Worm (Caenorhabditis elegans) whole organism, mixed stage, embryonic: ENCODE data around the gene F46B3.15.

Experiments used
- bed-3 ChIP-seq: fragments of 200-800 bp; sonication (Bioruptor generic); optimal IDR thresholded peaks from 3 replicates; lab custom pipeline; 2018; ENCODE audit warnings: mild to moderate bottlenecking, missing genetic modification characterization, moderate library complexity, missing compliant biosample characterization
- ceh-39 ChIP-seq: fragments of 150-350 bp; optimal IDR thresholded peaks from 2 replicates; lab custom pipeline; 2014; ENCODE audit warnings: missing biosample characterization, missing genetic modification characterization
- ceh-43 ChIP-seq: fragments of 200-800 bp; sonication (Bioruptor generic); optimal IDR thresholded peaks from 2 replicates; lab custom pipeline; 2018; ENCODE audit warnings: mild to moderate bottlenecking, missing genetic modification characterization, moderate library complexity, missing compliant biosample characterization
- ceh-83 ChIP-seq: fragments of 200-800 bp; sonication (Bioruptor generic); optimal IDR thresholded peaks from 2 replicates; lab custom pipeline; 2018; ENCODE audit warnings: mild to moderate bottlenecking, missing genetic modification characterization, missing compliant biosample characterization
- ces-1 ChIP-seq: fragments of 150-350 bp; optimal IDR thresholded peaks from 2 replicates; lab custom pipeline; 2014; ENCODE audit warnings: missing biosample characterization, missing genetic modification reagents, missing genetic modification characterization
- cnd-1 ChIP-seq: fragments of 200-800 bp; sonication (Bioruptor generic); optimal IDR thresholded peaks from 2 replicates; lab custom pipeline; 2018; ENCODE audit warnings: mild to moderate bottlenecking, missing genetic modification characterization, missing compliant biosample characterization
- drap-1 ChIP-seq: fragments of 200-800 bp; sonication (Bioruptor generic); optimal IDR thresholded peaks from 3 replicates; lab custom pipeline; 2018; ENCODE audit warnings: mild to moderate bottlenecking, missing genetic modification characterization, missing compliant biosample characterization
- elt-1 ChIP-seq: sonication (generic microtip); optimal IDR thresholded peaks from 2 replicates; lab custom pipeline; 2017; ENCODE audit warnings: missing genetic modification characterization, mild to moderate bottlenecking, missing compliant biosample characterization, antibody characterized with exemption, moderate library complexity, borderline replicate concordance; ENCODE audit not compliant: insufficient read depth
- elt-3 ChIP-seq: fragments of 150-350 bp; optimal IDR thresholded peaks from 2 replicates; lab custom pipeline; 2014; ENCODE audit warnings: missing biosample characterization, missing genetic modification characterization
- flh-1 ChIP-seq: fragments of 200-800 bp; sonication (Bioruptor generic); optimal IDR thresholded peaks from 2 replicates; lab custom pipeline; 2018; ENCODE audit warnings: mild to moderate bottlenecking, missing genetic modification characterization, moderate library complexity, missing compliant biosample characterization
- hlh-1 ChIP-seq: fragments of 150-350 bp; optimal IDR thresholded peaks from 2 replicates; lab custom pipeline; 2014; ENCODE audit warnings: missing biosample characterization, missing genetic modification reagents, missing genetic modification characterization
- lin-13 ChIP-seq: fragments of 150-350 bp; optimal IDR thresholded peaks from 2 replicates; lab custom pipeline; 2014; ENCODE audit warnings: missing biosample characterization, missing genetic modification characterization
- lin-32 ChIP-seq: fragments of 200-800 bp; sonication (Bioruptor generic); optimal IDR thresholded peaks from 2 replicates; lab custom pipeline; 2018; ENCODE audit warnings: mild to moderate bottlenecking, missing genetic modification characterization, missing compliant biosample characterization
- lsy-2 ChIP-seq: fragments of 150-350 bp; optimal IDR thresholded peaks from 2 replicates; lab custom pipeline; 2014; ENCODE audit warnings: missing biosample characterization, missing genetic modification characterization
- mab-5 ChIP-seq: fragments of 150-350 bp; optimal IDR thresholded peaks from 2 replicates; lab custom pipeline; 2014; ENCODE audit warnings: missing biosample characterization, missing genetic modification characterization
- mep-1 ChIP-seq: fragments of 150-350 bp; optimal IDR thresholded peaks from 2 replicates; lab custom pipeline; 2017; ENCODE audit warnings: missing biosample characterization, missing genetic modification reagents, missing genetic modification characterization, inconsistent platforms
- nhr-2 ChIP-seq: fragments of 150-350 bp; optimal IDR thresholded peaks from 2 replicates; lab custom pipeline; 2014; ENCODE audit warnings: missing biosample characterization, missing genetic modification characterization
- nhr-237 ChIP-seq: fragments of 150-350 bp; optimal IDR thresholded peaks from 2 replicates; lab custom pipeline; 2014; ENCODE audit warnings: missing biosample characterization, missing genetic modification characterization
- nhr-28 ChIP-seq: fragments of 150-350 bp; optimal IDR thresholded peaks from 2 replicates; lab custom pipeline; 2014; ENCODE audit warnings: missing biosample characterization, missing genetic modification characterization
- nhr-76 ChIP-seq: sonication (generic microtip); optimal IDR thresholded peaks from 2 replicates; lab custom pipeline; 2017; ENCODE audit warnings: missing biosample characterization, missing genetic modification characterization
- pha-4 ChIP-seq: fragments of 150-350 bp; optimal IDR thresholded peaks from 2 replicates; lab custom pipeline; 2018; ENCODE audit warnings: missing biosample characterization, missing genetic modification reagents, missing genetic modification characterization
- sem-2 ChIP-seq: fragments of 200-800 bp; sonication (Bioruptor generic); optimal IDR thresholded peaks from 2 replicates; lab custom pipeline; 2018; ENCODE audit warnings: mild to moderate bottlenecking, missing genetic modification characterization, missing compliant biosample characterization
- snpc-4 ChIP-seq: fragments of 150-350 bp; optimal IDR thresholded peaks from 2 replicates; lab custom pipeline; 2014; ENCODE audit warnings: missing biosample characterization, missing genetic modification characterization
- sptf-1 ChIP-seq: sonication (generic microtip); optimal IDR thresholded peaks from 2 replicates; lab custom pipeline; 2017; ENCODE audit warnings: mild to moderate bottlenecking, missing genetic modification characterization, moderate library complexity, missing compliant biosample characterization
- tbx-8 ChIP-seq: fragments of 200-800 bp; sonication (Bioruptor generic); optimal IDR thresholded peaks from 2 replicates; lab custom pipeline; 2018; ENCODE audit warnings: mild to moderate bottlenecking, missing genetic modification characterization, moderate library complexity, missing compliant biosample characterization
- unc-120 ChIP-seq: sonication (generic microtip); optimal IDR thresholded peaks from 2 replicates; lab custom pipeline; 2017; ENCODE audit warnings: missing genetic modification characterization, missing compliant biosample characterization; ENCODE audit not compliant: poor library complexity, severe bottlenecking
- unc-39 ChIP-seq: fragments of 150-350 bp; optimal IDR thresholded peaks from 2 replicates; lab custom pipeline; 2014; ENCODE audit warnings: missing biosample characterization, missing genetic modification characterization
- unc-62 ChIP-seq: fragments of 150-350 bp; optimal IDR thresholded peaks from 2 replicates; lab custom pipeline; 2014; ENCODE audit warnings: missing biosample characterization, missing genetic modification reagents, missing genetic modification characterization
- zip-8 ChIP-seq: fragments of 150-350 bp; optimal IDR thresholded peaks from 2 replicates; lab custom pipeline; 2014; ENCODE audit warnings: missing biosample characterization, missing genetic modification characterization
- ztf-11 ChIP-seq: fragments of 150-350 bp; optimal IDR thresholded peaks from 2 replicates; lab custom pipeline; 2014; ENCODE audit warnings: missing biosample characterization, missing genetic modification characterization

F46B3.15 gene

DNA sequence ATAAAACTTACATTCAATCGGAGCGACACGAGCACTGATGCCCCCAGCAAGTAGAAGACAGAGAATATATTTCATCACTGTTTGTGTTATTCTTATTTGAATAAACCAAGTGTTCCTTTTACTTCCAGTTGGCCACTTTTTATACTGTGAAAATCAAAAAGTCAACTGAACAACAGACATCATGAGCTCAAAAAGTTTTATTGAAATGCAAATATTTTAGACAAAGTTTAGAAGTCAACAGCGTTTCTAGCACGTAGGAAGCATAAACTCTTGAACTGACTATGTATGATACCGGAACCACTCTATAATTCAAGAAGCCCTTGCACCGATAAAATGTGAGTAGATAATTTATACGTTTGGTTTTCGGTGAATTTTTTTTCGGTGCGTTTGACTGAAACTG lies 2.3 kb downstream of the F46B3.15 start, which contains the start of gene F46B3.14:
TSS of gene F46B3.14 (minus strand) at position 101 of the 400 bp plus-strand sequence.
- TF ChIP-seq unc-62 (no peak), bed-3 (GFP tag; lab: Kevin White, UChicago) (no peak), ceh-43 (GFP tag; lab: Kevin White, UChicago) (no peak), sem-2 (GFP tag; lab: Kevin White, UChicago) (no peak), cnd-1 (tag; lab: Kevin White, UChicago) (no peak), mep-1 (tag; lab: Kevin White, UChicago) (no peak), ceh-83 (GFP tag; lab: Kevin White, UChicago) (no peak), lin-32 (no peak), unc-39 (tag; lab: Kevin White, UChicago) (no peak), ceh-39 (no peak), snpc-4 (tag; lab: Kevin White, UChicago) (no peak), ces-1 (GFP tag; lab: Kevin White, UChicago) (no peak), flh-1 (no peak), drap-1 (no peak), lin-13 (no peak), nhr-76 (tag; lab: Kevin White, UChicago) (no peak), elt-3 (tag; lab: Kevin White, UChicago) (no peak), zip-8 (tag; lab: Kevin White, UChicago) (no peak)

DNA sequence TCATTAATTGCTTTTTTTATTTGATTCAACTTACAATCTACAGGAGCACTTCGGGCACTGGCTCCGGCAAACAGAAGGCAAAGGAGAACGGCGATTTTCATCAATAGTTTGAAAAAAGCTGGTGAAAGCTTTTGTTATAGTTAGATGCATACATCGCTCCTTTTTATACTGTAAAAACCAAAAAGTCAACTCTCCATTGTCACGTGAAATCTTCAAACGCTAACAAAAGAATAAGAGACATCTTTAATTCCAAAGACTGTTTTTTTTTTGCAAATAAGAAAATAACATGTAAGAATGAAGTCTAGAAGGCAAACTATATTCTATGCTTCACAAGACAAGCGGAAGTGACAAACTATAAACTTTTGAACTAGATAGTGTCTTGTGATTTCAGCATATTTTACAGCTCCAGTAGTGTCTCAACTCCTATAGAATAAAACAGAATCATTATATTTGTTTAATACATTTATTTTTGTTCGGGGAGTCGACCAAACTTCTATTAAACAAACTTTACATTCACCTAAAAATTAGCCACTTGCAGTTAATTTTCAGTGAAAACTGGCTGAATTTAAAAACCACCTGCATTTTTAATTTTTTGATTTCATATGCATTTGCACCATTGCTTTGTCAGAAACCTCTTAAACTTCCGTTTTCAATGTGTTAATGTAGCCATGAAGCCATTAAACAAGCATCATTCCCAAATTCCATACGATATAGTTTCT lies 7.3 kb downstream of the F46B3.15 start, which contains the start of the genes F46B3.9 and srz-18:
TSS of gene F46B3.9 (minus strand) at position 101 of the 719 bp plus-strand sequence.
TSS of gene srz-18 (plus strand) at position 669 of the 719 bp plus-strand sequence.
- TF ChIP-seq unc-120 (tag; lab: Kevin White, UChicago) (no peak), cnd-1 (tag; lab: Kevin White, UChicago) (no peak), nhr-28 (tag; lab: Kevin White, UChicago) (no peak), lsy-2 (tag; lab: Kevin White, UChicago) (no peak), ces-1 (GFP tag; lab: Kevin White, UChicago) (no peak)
- TF ChIP-seq, all 35 proteins: peak for 0

DNA sequence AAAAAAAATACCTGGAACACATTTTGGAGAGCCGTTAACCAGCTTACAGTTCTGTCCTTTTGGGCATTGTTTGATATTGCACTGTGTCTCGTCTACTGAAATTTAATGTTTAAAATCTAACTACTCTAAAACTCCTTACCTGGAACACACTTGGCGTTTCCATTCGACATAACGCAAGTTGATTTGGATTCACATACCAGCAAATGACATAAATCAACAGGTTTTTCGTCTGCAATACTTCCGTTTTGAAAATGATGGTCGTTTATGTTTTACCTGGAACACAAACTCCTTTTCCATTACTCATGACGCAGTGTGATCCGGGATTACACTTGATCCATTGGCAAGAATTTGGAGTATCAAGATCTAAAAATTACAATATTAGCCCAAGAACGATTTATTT lies 8.3 kb downstream of the F46B3.15 start:
- no peak for TF ChIP-seq nhr-76 (tag; lab: Kevin White, UChicago)
- TF ChIP-seq mep-1 (tag; lab: Kevin White, UChicago), result no peak
- no peak for TF ChIP-seq lin-32
- TF ChIP-seq ceh-43 (GFP tag; lab: Kevin White, UChicago), result no peak
- no peak for TF ChIP-seq hlh-1
- TF ChIP-seq pha-4 (tag; lab: Kevin White, UChicago), result no peak
- TF ChIP-seq unc-39 (tag; lab: Kevin White, UChicago), result no peak
- no peak for TF ChIP-seq bed-3 (GFP tag; lab: Kevin White, UChicago)
- TF ChIP-seq ces-1 (GFP tag; lab: Kevin White, UChicago), result no peak
- TF ChIP-seq mab-5, result no peak
- TF ChIP-seq ztf-11 (tag; lab: Kevin White, UChicago), result no peak
- TF ChIP-seq ceh-39, result no peak
- no peak for TF ChIP-seq nhr-28 (tag; lab: Kevin White, UChicago)
- TF ChIP-seq cnd-1 (tag; lab: Kevin White, UChicago), result no peak
- TF ChIP-seq, all 35 proteins: peak for 0

DNA sequence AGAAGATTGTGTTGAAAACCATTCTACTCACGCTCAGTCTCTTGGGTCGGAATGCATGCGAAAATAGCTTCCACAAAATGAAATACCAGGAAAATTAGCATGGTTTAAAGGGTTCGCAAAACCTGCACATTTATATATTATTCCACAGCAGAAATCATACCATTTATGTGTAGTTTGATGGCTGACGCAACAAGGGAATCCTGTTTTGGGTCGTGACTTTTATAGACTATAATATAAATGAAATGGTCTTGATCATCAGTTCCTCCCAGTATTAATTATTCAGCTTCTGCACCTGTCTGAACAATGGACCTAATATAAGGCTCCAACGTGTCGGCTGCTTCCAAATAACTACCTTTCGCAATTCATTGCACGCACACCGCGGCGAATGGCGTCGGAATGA lies 10.5 kb downstream of the F46B3.15 start, which contains the start of gene F46B3.8:
TSS of gene F46B3.8 (minus strand) at position 101 of the 400 bp plus-strand sequence.
- TF ChIP-seq tbx-8 (GFP tag; lab: Kevin White, UChicago) (no peak), lin-32 (no peak), elt-1 (tag; lab: Kevin White, UChicago) (no peak), nhr-76 (tag; lab: Kevin White, UChicago) (no peak), sptf-1 (tag; lab: Kevin White, UChicago) (no peak), nhr-2 (tag; lab: Kevin White, UChicago) (no peak), hlh-1 (no peak), snpc-4 (tag; lab: Kevin White, UChicago) (no peak), ceh-43 (GFP tag; lab: Kevin White, UChicago) (no peak), ztf-11 (tag; lab: Kevin White, UChicago) (no peak), pha-4 (tag; lab: Kevin White, UChicago) (no peak), lin-13 (no peak), nhr-237 (no peak)
